Worm (Caenorhabditis elegans) whole organism, L2 larva: Measurements from ENCODE around the gene F22E5.23.

Experiments
- R02D3.7 ChIP-seq: fragments of 150-350 bp; optimal IDR thresholded peaks from 2 replicates; lab custom pipeline; 2014; ENCODE audit warnings: missing biosample characterization, missing genetic modification characterization
- nhr-10 ChIP-seq: sonication (generic microtip); optimal IDR thresholded peaks from 2 replicates; lab custom pipeline; 2017; ENCODE audit warnings: missing biosample characterization, missing genetic modification characterization
- nhr-23 ChIP-seq: fragments of 150-350 bp; optimal IDR thresholded peaks from 2 replicates; lab custom pipeline; 2014; ENCODE audit warnings: missing biosample characterization, missing genetic modification reagents, missing genetic modification characterization
- nhr-237 ChIP-seq: fragments of 150-350 bp; optimal IDR thresholded peaks from 2 replicates; lab custom pipeline; 2014; ENCODE audit warnings: missing biosample characterization, missing genetic modification characterization
- nhr-25 ChIP-seq: fragments of 150-350 bp; sonication (generic microtip); optimal IDR thresholded peaks from 3 replicates; lab custom pipeline; 2014; ENCODE audit warnings: missing biosample characterization, missing genetic modification characterization
- snpc-4 ChIP-seq: fragments of 150-350 bp; optimal IDR thresholded peaks from 2 replicates; lab custom pipeline; 2014; ENCODE audit warnings: missing biosample characterization, missing genetic modification characterization
- unc-55 ChIP-seq: fragments of 150-350 bp; sonication (generic microtip); optimal IDR thresholded peaks from 3 replicates; lab custom pipeline; 2014; ENCODE audit warnings: missing biosample characterization, missing genetic modification reagents, missing genetic modification characterization
- zag-1 ChIP-seq: fragments of 150-350 bp; optimal IDR thresholded peaks from 2 replicates; lab custom pipeline; 2014; ENCODE audit warnings: missing biosample characterization, missing genetic modification characterization
- ztf-11 ChIP-seq: sonication (generic microtip); optimal IDR thresholded peaks from 2 replicates; lab custom pipeline; 2017; ENCODE audit warnings: missing biosample characterization, missing genetic modification characterization
- ztf-4 ChIP-seq: fragments of 150-350 bp; optimal IDR thresholded peaks from 2 replicates; lab custom pipeline; 2014; ENCODE audit warnings: missing biosample characterization, missing genetic modification characterization

ce11 chrII:2677534-2678168 lies 36.6 kb downstream of the F22E5.23 start, which contains the start of gene F22E5.17:
- TF ChIP-seq nhr-25 (tag; lab: Kevin White, UChicago) (no peak), snpc-4 (tag; lab: Kevin White, UChicago) (no peak), nhr-10 (tag; lab: Kevin White, UChicago) (no peak), ztf-11 (tag; lab: Kevin White, UChicago) (no peak), ztf-4 (no peak), nhr-23 (tag; lab: Kevin White, UChicago) (no peak), R02D3.7 (tag; lab: Kevin White, UChicago) (no peak), unc-55 (GFP tag; lab: Kevin White, UChicago) (no peak), nhr-237 (tag; lab: Kevin White, UChicago) (no peak), zag-1 (tag; lab: Kevin White, UChicago) (no peak)
